Worm (Caenorhabditis elegans) whole organism, midembryonic: ENCODE data around the gene crb-1.
"Not testable (repeated sequence)": the region's sequence is repeated elsewhere in the genome, so short reads cannot be mapped to it uniquely, and the experiment has no call there.

Experiments used
- cog-1 ChIP-seq: sonication (generic microtip); optimal IDR thresholded peaks from 2 replicates; lab custom pipeline; 2016; ENCODE audit warnings: missing genetic modification characterization, missing compliant biosample characterization
- flt-1 ChIP-seq: fragments of 200-800 bp; sonication (Bioruptor generic); IDR thresholded peaks from 2 replicates; pipeline ENCODE4 v1.3.6; 2022; ENCODE audit warnings: missing genetic modification characterization, missing compliant biosample characterization
- klf-2 ChIP-seq: fragments of 200-800 bp; sonication (Bioruptor generic); conservative IDR thresholded peaks from 2 replicates; pipeline ENCODE4 v1.3.6; 2022; ENCODE audit warnings: missing genetic modification reagents, missing genetic modification characterization, missing compliant biosample characterization
- med-1 ChIP-seq: sonication (generic microtip); optimal IDR thresholded peaks from 2 replicates; lab custom pipeline; 2017; ENCODE audit warnings: missing genetic modification characterization, mild to moderate bottlenecking, missing compliant biosample characterization, antibody characterized with exemption, missing genetic modification reagents; ENCODE audit not compliant: insufficient read depth
- ref-1 ChIP-seq: fragments of 200-800 bp; sonication (Bioruptor generic); conservative IDR thresholded peaks from 2 replicates; pipeline ENCODE4 v1.3.6; 2022; ENCODE audit warnings: missing genetic modification reagents, missing genetic modification characterization, missing compliant biosample characterization
- tab-1 ChIP-seq: fragments of 200-800 bp; sonication (Bioruptor generic); IDR thresholded peaks from 2 replicates; pipeline ENCODE4 v1.3.6; 2022; ENCODE audit warnings: missing genetic modification characterization, missing compliant biosample characterization
- ztf-23 ChIP-seq: fragments of 200-800 bp; sonication (Bioruptor generic); IDR thresholded peaks from 2 replicates; pipeline ENCODE4 v1.3.6; 2022; ENCODE audit warnings: missing genetic modification reagents, missing genetic modification characterization, missing compliant biosample characterization
- ztf-29 ChIP-seq: fragments of 200-800 bp; sonication (Bioruptor generic); IDR thresholded peaks from 2 replicates; pipeline ENCODE4 v1.3.6; 2022; ENCODE audit warnings: missing genetic modification reagents, missing genetic modification characterization, missing compliant biosample characterization

- TF ChIP-seq tab-1 (GFP tag; lab: Robert Waterston, UW): peak; percentile 81
- not testable (repeated sequence) for TF ChIP-seq klf-2 (GFP tag; lab: Robert Waterston, UW); ztf-29; cog-1 (tag; lab: Kevin White, UChicago); flt-1; ztf-23; med-1
- TF ChIP-seq ref-1 (GFP tag; lab: Robert Waterston, UW): 0 out of 2 replicates have a peak, but pooled peaks have one; percentile 25
Observed at ce11 chrX:17442539-17442938, 28.7 kb upstream of the crb-1 start.
